Fruit fly (Drosophila melanogaster) whole organism, embryonic: ENCODE measurements around the gene Sec15.
A peak's percentile ranks its signal among the peaks of the same experiment; 100 is the strongest.

ENCODE experiments used
- Abd-B ChIP-seq: fragments of 200-800 bp; sonication (Bioruptor generic); optimal IDR thresholded peaks from 2 replicates; lab custom pipeline; 2018; ENCODE audit warnings: missing biosample characterization, mild to moderate bottlenecking, missing genetic modification characterization, moderate library complexity
- Aef1 ChIP-seq: fragments of 200-800 bp; sonication (Bioruptor generic); IDR thresholded peaks from 3 replicates; pipeline ENCODE4 v1.3.6; 2022; ENCODE audit warnings: missing biosample characterization, missing genetic modification characterization
- Bteb2 ChIP-seq: fragments of 200-800 bp; sonication (Bioruptor generic); optimal IDR thresholded peaks from 2 replicates; lab custom pipeline; 2016; ENCODE audit warnings: missing biosample characterization, missing genetic modification characterization
- CG11695 ChIP-seq: fragments of 200-800 bp; sonication (Bioruptor generic); IDR thresholded peaks from 3 replicates; pipeline ENCODE4 v1.3.6; 2022; ENCODE audit warnings: missing biosample characterization, missing genetic modification characterization
- CG12942 ChIP-seq: fragments of 200-800 bp; sonication (Bioruptor generic); optimal IDR thresholded peaks from 3 replicates; lab custom pipeline; 2016; ENCODE audit warnings: missing biosample characterization, missing genetic modification characterization
- CG13287 ChIP-seq: fragments of 200-800 bp; sonication (Bioruptor generic); IDR thresholded peaks from 2 replicates; pipeline ENCODE4 v1.3.6; 2022; ENCODE audit warnings: missing biosample characterization, missing genetic modification characterization; ENCODE audit not compliant: partially characterized antibody
- CG14441 ChIP-seq: fragments of 200-800 bp; sonication (Bioruptor generic); IDR thresholded peaks from 2 replicates; pipeline ENCODE4 v1.3.6; 2022; ENCODE audit warnings: missing biosample characterization, missing genetic modification characterization
- CG15696 ChIP-seq: fragments of 200-800 bp; sonication (Bioruptor generic); optimal IDR thresholded peaks from 2 replicates; lab custom pipeline; 2019; ENCODE audit warnings: missing biosample characterization, mild to moderate bottlenecking, missing genetic modification characterization, moderate library complexity
- CG31224 ChIP-seq: fragments of 200-800 bp; sonication (Bioruptor generic); IDR thresholded peaks from 2 replicates; pipeline ENCODE4 v1.3.6; 2022; ENCODE audit warnings: missing biosample characterization, missing genetic modification characterization
- CG32767 ChIP-seq: fragments of 200-800 bp; sonication (Bioruptor generic); IDR thresholded peaks from 2 replicates; pipeline ENCODE4 v1.3.6; 2022; ENCODE audit warnings: missing biosample characterization, missing genetic modification characterization
- CG33557 ChIP-seq: fragments of 200-800 bp; sonication (Bioruptor generic); optimal IDR thresholded peaks from 2 replicates; lab custom pipeline; 2019; ENCODE audit warnings: missing biosample characterization, mild to moderate bottlenecking, missing genetic modification characterization, moderate library complexity
- CG34376 ChIP-seq: fragments of 200-800 bp; sonication (Bioruptor generic); optimal IDR thresholded peaks from 2 replicates; lab custom pipeline; 2018; ENCODE audit warnings: missing biosample characterization, mild to moderate bottlenecking, missing genetic modification characterization
- CG4424 ChIP-seq: fragments of 200-800 bp; sonication (Bioruptor generic); optimal IDR thresholded peaks from 3 replicates; lab custom pipeline; 2016; ENCODE audit warnings: missing biosample characterization, missing genetic modification characterization
- CG4707 ChIP-seq: fragments of 200-800 bp; sonication (Bioruptor generic); optimal IDR thresholded peaks from 2 replicates; lab custom pipeline; 2018; ENCODE audit warnings: missing biosample characterization, mild to moderate bottlenecking, missing genetic modification characterization, moderate library complexity
- CG4730 ChIP-seq: fragments of 200-800 bp; sonication (Bioruptor generic); IDR thresholded peaks from 2 replicates; pipeline ENCODE4 v1.3.6; 2022; ENCODE audit warnings: missing biosample characterization, missing genetic modification characterization
- CG9437 ChIP-seq: fragments of 200-800 bp; sonication (Bioruptor generic); optimal IDR thresholded peaks from 2 replicates; lab custom pipeline; 2018; ENCODE audit warnings: missing biosample characterization, mild to moderate bottlenecking, missing genetic modification characterization
- CG9797 ChIP-seq: fragments of 200-800 bp; sonication (Bioruptor generic); optimal IDR thresholded peaks from 3 replicates; lab custom pipeline; 2018; ENCODE audit warnings: missing biosample characterization, mild to moderate bottlenecking, missing genetic modification characterization
- CG9817 ChIP-seq: fragments of 200-800 bp; sonication (Bioruptor generic); optimal IDR thresholded peaks from 2 replicates; lab custom pipeline; 2018; ENCODE audit warnings: missing biosample characterization, mild to moderate bottlenecking, missing genetic modification characterization, moderate library complexity
- CTCF ChIP-seq: fragments of 200-800 bp; sonication (Bioruptor generic); optimal IDR thresholded peaks from 2 replicates; lab custom pipeline; 2017; ENCODE audit warnings: missing biosample characterization, mild to moderate bottlenecking, missing genetic modification characterization, moderate library complexity
- Camta ChIP-seq: fragments of 200-800 bp; sonication (Bioruptor generic); optimal IDR thresholded peaks from 2 replicates; lab custom pipeline; 2016; ENCODE audit warnings: missing biosample characterization, missing genetic modification characterization
- CoRest ChIP-seq: fragments of 200-800 bp; sonication (Bioruptor generic); optimal IDR thresholded peaks from 3 replicates; lab custom pipeline; 2018; ENCODE audit warnings: missing biosample characterization, mild to moderate bottlenecking, missing genetic modification characterization, moderate library complexity
- Dref ChIP-seq: fragments of 200-800 bp; sonication (Bioruptor generic); IDR thresholded peaks from 2 replicates; pipeline ENCODE4 v1.3.6; 2022; ENCODE audit warnings: missing biosample characterization, missing genetic modification characterization
- Ets65A ChIP-seq: fragments of 200-800 bp; sonication (Bioruptor generic); peaks from one replicate; lab custom pipeline; 2016; ENCODE audit warnings: missing biosample characterization, missing genetic modification characterization
- Hey ChIP-seq: fragments of 200-800 bp; sonication (Bioruptor generic); optimal IDR thresholded peaks from 3 replicates; lab custom pipeline; 2018; ENCODE audit warnings: missing biosample characterization, mild to moderate bottlenecking, missing genetic modification characterization
- Hmx ChIP-seq: fragments of 200-800 bp; sonication (Bioruptor generic); optimal IDR thresholded peaks from 2 replicates; lab custom pipeline; 2016; ENCODE audit warnings: missing biosample characterization, missing genetic modification characterization
- Hr51 ChIP-seq, 2 experiments: fragments of 200-800 bp; sonication (Bioruptor generic); optimal IDR thresholded peaks; 2 replicates in 1 of 2; 3 replicates in 1 of 2; lab custom pipeline; 2016 to 2018; ENCODE audit warnings: missing biosample characterization in 2 of 2, missing genetic modification characterization in 2 of 2, mild to moderate bottlenecking in 1 of 2, moderate library complexity in 1 of 2
- Mes4 ChIP-seq: fragments of 200-800 bp; sonication (Bioruptor generic); optimal IDR thresholded peaks from 2 replicates; lab custom pipeline; 2016; ENCODE audit warnings: missing biosample characterization, missing genetic modification characterization
- Oaz ChIP-seq: fragments of 200-800 bp; sonication (Bioruptor generic); IDR thresholded peaks from 2 replicates; pipeline ENCODE4 v1.3.6; 2022; ENCODE audit warnings: missing biosample characterization, missing genetic modification characterization
- Optix ChIP-seq: fragments of 200-800 bp; sonication (Bioruptor generic); IDR thresholded peaks from 3 replicates; pipeline ENCODE4 v1.3.6; 2022; ENCODE audit warnings: missing biosample characterization, missing genetic modification characterization
- PHDP ChIP-seq: fragments of 200-800 bp; sonication (Bioruptor generic); optimal IDR thresholded peaks from 3 replicates; lab custom pipeline; 2018; ENCODE audit warnings: missing biosample characterization, mild to moderate bottlenecking, missing genetic modification characterization, moderate library complexity
- Scr ChIP-seq: fragments of 200-800 bp; sonication (Bioruptor generic); IDR thresholded peaks from 2 replicates; pipeline ENCODE4 v1.3.6; 2022; ENCODE audit warnings: missing biosample characterization, missing genetic modification characterization; ENCODE audit not compliant: partially characterized antibody
- Six4 ChIP-seq: fragments of 200-800 bp; sonication (Bioruptor generic); optimal IDR thresholded peaks from 2 replicates; lab custom pipeline; 2016; ENCODE audit warnings: missing biosample characterization, missing genetic modification characterization
- Stat92E ChIP-seq, 3 experiments: fragments of >200 bp in 2 of 3; fragments of 200-800 bp in 1 of 3; sonication (Bioruptor generic) in 1 of 3; optimal IDR thresholded peaks; 2 replicates each; lab custom pipeline; 2017 to 2019; ENCODE audit warnings: missing biosample characterization in 3 of 3, missing genetic modification characterization in 3 of 3, mild to moderate bottlenecking in 1 of 3, moderate library complexity in 1 of 3
- Tbp ChIP-seq: fragments of >200 bp; optimal IDR thresholded peaks from 2 replicates; lab custom pipeline; 2018; ENCODE audit warnings: missing biosample characterization, missing genetic modification characterization
- Xbp1 ChIP-seq: fragments of 200-800 bp; sonication (Bioruptor generic); optimal IDR thresholded peaks from 3 replicates; lab custom pipeline; 2016; ENCODE audit warnings: missing biosample characterization, mild to moderate bottlenecking, missing genetic modification characterization
- bab2 ChIP-seq: fragments of 200-800 bp; sonication (Bioruptor generic); optimal IDR thresholded peaks from 2 replicates; lab custom pipeline; 2016; ENCODE audit warnings: missing biosample characterization, missing genetic modification characterization
- caup ChIP-seq: fragments of 200-800 bp; sonication (Bioruptor generic); optimal IDR thresholded peaks from 3 replicates; lab custom pipeline; 2017; ENCODE audit warnings: missing biosample characterization, mild to moderate bottlenecking, missing genetic modification characterization, moderate library complexity; ENCODE audit not compliant: severe bottlenecking
- dmrt99B ChIP-seq: fragments of 200-800 bp; sonication (Bioruptor generic); optimal IDR thresholded peaks from 2 replicates; lab custom pipeline; 2018; ENCODE audit warnings: missing biosample characterization, mild to moderate bottlenecking, missing genetic modification characterization, moderate library complexity
- fd64A ChIP-seq: fragments of 200-800 bp; sonication (Bioruptor generic); optimal IDR thresholded peaks from 3 replicates; lab custom pipeline; 2018; ENCODE audit warnings: missing biosample characterization, mild to moderate bottlenecking, missing genetic modification characterization
- gcm2 ChIP-seq: fragments of 200-800 bp; sonication (Bioruptor generic); optimal IDR thresholded peaks from 2 replicates; lab custom pipeline; 2016; ENCODE audit warnings: missing biosample characterization, missing genetic modification characterization
- grau ChIP-seq: fragments of 200-800 bp; optimal IDR thresholded peaks from 3 replicates; lab custom pipeline; 2019; ENCODE audit warnings: missing biosample characterization, mild to moderate bottlenecking, missing genetic modification characterization, moderate library complexity
- gsb ChIP-seq: fragments of 200-800 bp; sonication (Bioruptor generic); IDR thresholded peaks from 2 replicates; pipeline ENCODE4 v1.3.6; 2022; ENCODE audit warnings: missing biosample characterization, missing genetic modification characterization
- hth ChIP-seq: fragments of >200 bp; optimal IDR thresholded peaks from 2 replicates; lab custom pipeline; 2017; ENCODE audit warnings: inconsistent platforms
- lab ChIP-seq: fragments of 200-800 bp; sonication (Bioruptor generic); optimal IDR thresholded peaks from 3 replicates; lab custom pipeline; 2017; ENCODE audit warnings: missing biosample characterization, missing genetic modification characterization, mild to moderate bottlenecking, moderate library complexity, missing genetic modification reagents
- otp ChIP-seq: fragments of 200-800 bp; sonication (Bioruptor generic); IDR thresholded peaks from 3 replicates; pipeline ENCODE4, ENCODE4 v1.3.6; 2022; ENCODE audit warnings: missing biosample characterization, missing genetic modification characterization
- row ChIP-seq: fragments of 200-800 bp; sonication (Bioruptor generic); IDR thresholded peaks from 3 replicates; pipeline ENCODE4 v1.3.6; 2022; ENCODE audit warnings: missing biosample characterization, missing genetic modification characterization
- sim ChIP-seq: fragments of 200-800 bp; sonication (Bioruptor generic); IDR thresholded peaks from 2 replicates; pipeline ENCODE4 v1.3.6; 2022; ENCODE audit warnings: missing biosample characterization, missing genetic modification characterization
- stc ChIP-seq: fragments of 200-800 bp; sonication (Bioruptor generic); IDR thresholded peaks from 2 replicates; pipeline ENCODE4 v1.3.6; 2022; ENCODE audit warnings: missing biosample characterization, missing genetic modification characterization
- stwl ChIP-seq: fragments of 200-800 bp; sonication (Bioruptor generic); optimal IDR thresholded peaks from 3 replicates; lab custom pipeline; 2018; ENCODE audit warnings: missing biosample characterization, mild to moderate bottlenecking, missing genetic modification characterization, moderate library complexity
- unpg ChIP-seq: fragments of 200-800 bp; sonication (Bioruptor generic); optimal IDR thresholded peaks from 3 replicates; lab custom pipeline; 2018; ENCODE audit warnings: missing biosample characterization, mild to moderate bottlenecking, missing genetic modification characterization, moderate library complexity
- vvl ChIP-seq: fragments of 200-800 bp; sonication (Bioruptor generic); IDR thresholded peaks from 2 replicates; pipeline ENCODE4 v1.3.6; 2022; ENCODE audit warnings: missing biosample characterization, missing genetic modification characterization

Sec15 gene

dm6 chr3R:21111046-21111480, 3.3 kb upstream of the Sec15 start, which contains the start of gene Rab11 (continued):
- TF ChIP-seq Camta (GFP tag; lab: Kevin White, UChicago) (peak; percentile 23), CG33557 (GFP tag; lab: Kevin White, UChicago) (peak; percentile 35), Mes4 (GFP tag; lab: Kevin White, UChicago) (no peak), Six4 (GFP tag; lab: Kevin White, UChicago) (peak; percentile 20), Hmx (GFP tag; lab: Kevin White, UChicago) (peak; percentile 14), PHDP (peak; percentile 34), Tbp (GFP tag; lab: Kevin White, UChicago) (no peak), CG15696 (peak; percentile 57), CG13287 (GFP tag; lab: Robert Waterston, UW) (peak; percentile 89), unpg (GFP tag; lab: Kevin White, UChicago) (peak; percentile 2), CG11695 (GFP tag; lab: Robert Waterston, UW) (0 out of 3 replicates have a peak, but pooled peaks have one; percentile 25), CG4424 (GFP tag; lab: Kevin White, UChicago) (peak; percentile 27), CG34376 (GFP tag; lab: Kevin White, UChicago) (peak; percentile 60), CG9817 (tag; lab: Kevin White, UChicago) (peak; percentile 40), gsb (no peak), fd64A (GFP tag; lab: Kevin White, UChicago) (no peak), CTCF (GFP tag; lab: Kevin White, UChicago) (no peak), Ets65A (GFP tag; lab: Kevin White, UChicago) (peak; percentile 8), CG4707 (GFP tag; lab: Kevin White, UChicago) (no peak), caup (GFP tag; lab: Kevin White, UChicago) (peak; percentile 36), bab2 (GFP tag; lab: Kevin White, UChicago) (peak; percentile 28), hth (lab: Kevin White, UChicago) (no peak), Optix (no peak), CG32767 (GFP tag; lab: Robert Waterston, UW) (no peak), Scr (GFP tag; lab: Robert Waterston, UW) (peak; percentile 94), Abd-B (GFP tag; lab: Kevin White, UChicago) (peak; percentile 66), otp (GFP tag; lab: Robert Waterston, UW) (no peak), Hr51 (GFP tag; optimal IDR thresholded peaks at IDR 0.05; lab: Kevin White, UChicago) (peak in 1 of 2 experiments; percentile 54), CG9797 (peak; percentile 17), CG4730 (GFP tag; lab: Robert Waterston, UW) (no peak), stc (GFP tag; lab: Robert Waterston, UW) (no peak), CG14441 (GFP tag; lab: Robert Waterston, UW) (peak; percentile 32; the same call in 1 of the 2 replicates), gcm2 (no peak), CG9437 (GFP tag; lab: Kevin White, UChicago) (peak; percentile 96), CG12942 (GFP tag; lab: Kevin White, UChicago) (peak; percentile 2), Xbp1 (GFP tag; lab: Kevin White, UChicago) (peak; percentile 71), Aef1 (GFP tag; lab: Robert Waterston, UW) (peak; percentile 18; the same call in 1 of the 3 replicates), Bteb2 (GFP tag; lab: Kevin White, UChicago) (peak; percentile 22), CG31224 (no peak), Stat92E (GFP tag; optimal IDR thresholded peaks at IDR 0.05; lab: Kevin White, UChicago) (no peak), Hey (no peak), vvl (GFP tag; lab: Robert Waterston, UW) (peak; percentile 46), dmrt99B (tag; lab: Kevin White, UChicago) (peak; percentile 30), lab (GFP tag; lab: Kevin White, UChicago) (peak; percentile 44), Dref (GFP tag; lab: Robert Waterston, UW) (peak; percentile 67), stwl (tag; lab: Kevin White, UChicago) (peak; percentile 69), row (GFP tag; lab: Robert Waterston, UW) (peak; percentile 83), Oaz (GFP tag; lab: Robert Waterston, UW) (0 out of 2 replicates have a peak, but pooled peaks have one; percentile 9), sim (no peak), CoRest (tag; lab: Kevin White, UChicago) (peak; percentile 77), grau (tag; lab: Kevin White, UChicago) (peak; percentile 61)
